Fruit fly (Drosophila melanogaster) whole organism, embryonic: ENCODE data around the gene CG11986.

Experiments used
- Bgb ChIP-seq: fragments of 200-800 bp; sonication (Bioruptor generic); IDR thresholded peaks from 2 replicates; pipeline ENCODE4 v1.3.6; 2022; ENCODE audit warnings: missing biosample characterization, missing genetic modification characterization; ENCODE audit not compliant: partially characterized antibody
- CG1024 ChIP-seq: fragments of 200-800 bp; sonication (Bioruptor generic); IDR thresholded peaks from 2 replicates; pipeline ENCODE4 v1.3.6; 2022; ENCODE audit warnings: missing biosample characterization, missing genetic modification characterization
- CG10959 ChIP-seq: fragments of 200-800 bp; sonication (Bioruptor generic); IDR thresholded peaks from 2 replicates; pipeline ENCODE4 v1.3.6; 2022; ENCODE audit warnings: missing biosample characterization, missing genetic modification characterization
- CG12659 ChIP-seq: fragments of 200-800 bp; sonication (Bioruptor generic); optimal IDR thresholded peaks from 3 replicates; lab custom pipeline; 2017; ENCODE audit warnings: mild to moderate bottlenecking, missing biosample characterization, missing genetic modification reagents, missing genetic modification characterization
- CG14050 ChIP-seq: fragments of 200-800 bp; sonication (Bioruptor generic); IDR thresholded peaks from 3 replicates; pipeline ENCODE4 v1.3.6; 2022; ENCODE audit warnings: missing biosample characterization, missing genetic modification characterization
- CG14860 ChIP-seq: fragments of 200-800 bp; sonication (Bioruptor generic); IDR thresholded peaks from 3 replicates; pipeline ENCODE4 v1.3.6; 2022; ENCODE audit warnings: missing biosample characterization, missing genetic modification characterization; ENCODE audit not compliant: partially characterized antibody
- CG15269 ChIP-seq: fragments of 200-800 bp; sonication (Bioruptor generic); optimal IDR thresholded peaks from 2 replicates; lab custom pipeline; 2018; ENCODE audit warnings: missing biosample characterization, mild to moderate bottlenecking, missing genetic modification characterization, moderate library complexity
- CG1603 ChIP-seq: fragments of 200-800 bp; sonication (Bioruptor generic); optimal IDR thresholded peaks from 2 replicates; lab custom pipeline; 2019; ENCODE audit warnings: missing biosample characterization, mild to moderate bottlenecking, missing genetic modification characterization, moderate library complexity
- CG16779 ChIP-seq: fragments of 200-800 bp; sonication (Bioruptor generic); IDR thresholded peaks from 2 replicates; pipeline ENCODE4 v1.3.6; 2022; ENCODE audit warnings: missing biosample characterization, missing genetic modification characterization
- CG16815 ChIP-seq: fragments of 200-800 bp; sonication (Bioruptor generic); optimal IDR thresholded peaks from 3 replicates; lab custom pipeline; 2017; ENCODE audit warnings: missing biosample characterization, mild to moderate bottlenecking, missing genetic modification characterization
- CG16863 ChIP-seq: fragments of 200-800 bp; sonication (Bioruptor generic); optimal IDR thresholded peaks from 3 replicates; lab custom pipeline; 2016; ENCODE audit warnings: missing biosample characterization, missing genetic modification characterization
- CG17802 ChIP-seq: fragments of 200-800 bp; sonication (Bioruptor generic); optimal IDR thresholded peaks from 2 replicates; lab custom pipeline; 2018; ENCODE audit warnings: missing biosample characterization, mild to moderate bottlenecking, missing genetic modification characterization, moderate library complexity
- CG1792 ChIP-seq: fragments of 200-800 bp; sonication (Bioruptor generic); optimal IDR thresholded peaks from 2 replicates; lab custom pipeline; 2016; ENCODE audit warnings: missing biosample characterization, missing genetic modification characterization
- CG2129 ChIP-seq: fragments of 200-800 bp; sonication (Bioruptor generic); IDR thresholded peaks from 2 replicates; pipeline ENCODE4 v1.3.6; 2022; ENCODE audit warnings: missing biosample characterization, missing genetic modification characterization; ENCODE audit not compliant: partially characterized antibody
- CG31388 ChIP-seq: fragments of 200-800 bp; sonication (Bioruptor generic); optimal IDR thresholded peaks from 2 replicates; lab custom pipeline; 2016; ENCODE audit warnings: missing biosample characterization, missing genetic modification characterization
- CG32532 ChIP-seq: fragments of 200-800 bp; sonication (Bioruptor generic); IDR thresholded peaks from 2 replicates; pipeline ENCODE4 v1.3.6; 2022; ENCODE audit warnings: missing biosample characterization, missing genetic modification characterization
- CG32772 ChIP-seq: fragments of 200-800 bp; sonication (Bioruptor generic); IDR thresholded peaks from 2 replicates; pipeline ENCODE4 v1.3.6; 2022; ENCODE audit warnings: missing biosample characterization, missing genetic modification characterization
- CG43689 ChIP-seq: fragments of 200-800 bp; sonication (Bioruptor generic); IDR thresholded peaks from 2 replicates; pipeline ENCODE4 v1.3.6; 2022; ENCODE audit warnings: missing biosample characterization, missing genetic modification characterization
- CG4404 ChIP-seq: fragments of 200-800 bp; sonication (Bioruptor generic); IDR thresholded peaks from 2 replicates; pipeline ENCODE4 v1.3.6; 2022; ENCODE audit warnings: missing biosample characterization, missing genetic modification characterization
- CG4820 ChIP-seq: fragments of 200-800 bp; sonication (Bioruptor generic); optimal IDR thresholded peaks from 3 replicates; lab custom pipeline; 2016; ENCODE audit warnings: missing biosample characterization, missing genetic modification characterization
- CG7786 ChIP-seq: fragments of 200-800 bp; sonication (Bioruptor generic); optimal IDR thresholded peaks from 2 replicates; lab custom pipeline; 2016; ENCODE audit warnings: missing biosample characterization, missing genetic modification characterization
- CG8089 ChIP-seq: fragments of 200-800 bp; sonication (Bioruptor generic); optimal IDR thresholded peaks from 3 replicates; lab custom pipeline; 2016; ENCODE audit warnings: missing biosample characterization, missing genetic modification characterization
- CG8478 ChIP-seq: fragments of >200 bp; optimal IDR thresholded peaks from 2 replicates; lab custom pipeline; 2018
- E2f2 ChIP-seq: fragments of 200-800 bp; sonication (Bioruptor generic); IDR thresholded peaks from 2 replicates; pipeline ENCODE4 v1.3.6; 2022; ENCODE audit warnings: missing biosample characterization, missing genetic modification characterization
- ERR ChIP-seq: fragments of 200-800 bp; sonication (Bioruptor generic); optimal IDR thresholded peaks from 2 replicates; lab custom pipeline; 2016; ENCODE audit warnings: missing biosample characterization, missing genetic modification characterization
- Fer3 ChIP-seq: fragments of 200-800 bp; sonication (Bioruptor generic); optimal IDR thresholded peaks from 2 replicates; lab custom pipeline; 2018; ENCODE audit warnings: missing biosample characterization, mild to moderate bottlenecking, missing genetic modification characterization, moderate library complexity
- GATAe ChIP-seq: fragments of 200-800 bp; sonication (Bioruptor generic); conservative IDR thresholded peaks from 2 replicates; pipeline ENCODE4 v1.3.6; 2022; ENCODE audit warnings: missing biosample characterization, missing genetic modification characterization
- HLHmδ ChIP-seq: fragments of 200-800 bp; sonication (Bioruptor generic); optimal IDR thresholded peaks from 2 replicates; lab custom pipeline; 2018; ENCODE audit warnings: missing biosample characterization, mild to moderate bottlenecking, missing genetic modification characterization, moderate library complexity
- Hr51 ChIP-seq, 2 experiments: fragments of 200-800 bp; sonication (Bioruptor generic); optimal IDR thresholded peaks; 2 replicates in 1 of 2; 3 replicates in 1 of 2; lab custom pipeline; 2016 to 2018; ENCODE audit warnings: missing biosample characterization in 2 of 2, missing genetic modification characterization in 2 of 2, mild to moderate bottlenecking in 1 of 2, moderate library complexity in 1 of 2
- Hsf ChIP-seq: fragments of 200-800 bp; sonication (Bioruptor generic); optimal IDR thresholded peaks from 3 replicates; lab custom pipeline; 2016; ENCODE audit warnings: missing biosample characterization, missing genetic modification characterization
- Jarid2 ChIP-seq: fragments of 200-800 bp; sonication (Bioruptor generic); optimal IDR thresholded peaks from 3 replicates; lab custom pipeline; 2017; ENCODE audit warnings: mild to moderate bottlenecking, missing biosample characterization, missing genetic modification reagents, missing genetic modification characterization
- NK7.1 ChIP-seq: fragments of 200-800 bp; sonication (Bioruptor generic); optimal IDR thresholded peaks from 3 replicates; lab custom pipeline; 2016; ENCODE audit warnings: missing biosample characterization, missing genetic modification characterization
- PHDP ChIP-seq: fragments of 200-800 bp; sonication (Bioruptor generic); optimal IDR thresholded peaks from 3 replicates; lab custom pipeline; 2018; ENCODE audit warnings: missing biosample characterization, mild to moderate bottlenecking, missing genetic modification characterization, moderate library complexity
- Ptx1 ChIP-seq: fragments of 200-800 bp; sonication (Bioruptor generic); IDR thresholded peaks from 2 replicates; pipeline ENCODE4 v1.3.6; 2022; ENCODE audit warnings: missing biosample characterization, missing genetic modification characterization
- Xrp1 ChIP-seq: fragments of 200-800 bp; sonication (Bioruptor generic); IDR thresholded peaks from 2 replicates; pipeline ENCODE4 v1.3.6; 2022; ENCODE audit warnings: missing biosample characterization, missing genetic modification characterization
- YL-1 ChIP-seq: fragments of 200-800 bp; sonication (Bioruptor generic); optimal IDR thresholded peaks from 3 replicates; lab custom pipeline; 2017; ENCODE audit warnings: missing biosample characterization, mild to moderate bottlenecking, missing genetic modification characterization
- ac ChIP-seq: fragments of 200-800 bp; sonication (Bioruptor generic); optimal IDR thresholded peaks from 3 replicates; lab custom pipeline; 2017; ENCODE audit warnings: missing biosample characterization, mild to moderate bottlenecking, missing genetic modification characterization
- bowl ChIP-seq: fragments of 200-800 bp; sonication (Bioruptor generic); IDR thresholded peaks from 2 replicates; pipeline ENCODE4 v1.3.6; 2022; ENCODE audit warnings: missing biosample characterization, missing genetic modification characterization
- gcm ChIP-seq: fragments of 200-800 bp; sonication (Bioruptor generic); optimal IDR thresholded peaks from 2 replicates; lab custom pipeline; 2019; ENCODE audit warnings: missing biosample characterization, mild to moderate bottlenecking, missing genetic modification characterization, moderate library complexity
- gem ChIP-seq: fragments of 200-800 bp; sonication (Bioruptor generic); optimal IDR thresholded peaks from 2 replicates; lab custom pipeline; 2019; ENCODE audit warnings: missing biosample characterization, mild to moderate bottlenecking, missing genetic modification characterization, moderate library complexity
- grn ChIP-seq: fragments of 200-800 bp; sonication (Bioruptor generic); optimal IDR thresholded peaks from 3 replicates; lab custom pipeline; 2017; ENCODE audit warnings: missing biosample characterization, missing genetic modification characterization
- her ChIP-seq: fragments of 200-800 bp; sonication (Bioruptor generic); optimal IDR thresholded peaks from 2 replicates; lab custom pipeline; 2016; ENCODE audit warnings: missing biosample characterization, missing genetic modification characterization
- jigr1 ChIP-seq: fragments of 200-800 bp; sonication (Bioruptor generic); IDR thresholded peaks from 3 replicates; pipeline ENCODE4 v1.3.6; 2022; ENCODE audit warnings: missing biosample characterization, missing genetic modification characterization
- kah ChIP-seq: fragments of 200-800 bp; sonication (Bioruptor generic); optimal IDR thresholded peaks from 2 replicates; lab custom pipeline; 2018; ENCODE audit warnings: missing biosample characterization, mild to moderate bottlenecking, missing genetic modification characterization
- pb ChIP-seq: fragments of 200-800 bp; sonication (Bioruptor generic); optimal IDR thresholded peaks from 3 replicates; lab custom pipeline; 2016; ENCODE audit warnings: missing biosample characterization, missing genetic modification characterization
- pnt ChIP-seq: fragments of 200-800 bp; sonication (Bioruptor generic); optimal IDR thresholded peaks from 3 replicates; lab custom pipeline; 2016; ENCODE audit warnings: missing biosample characterization, missing genetic modification characterization
- sens ChIP-seq: fragments of 200-800 bp; sonication (Bioruptor generic); peaks from one replicate; lab custom pipeline; 2016; ENCODE audit warnings: missing biosample characterization, missing genetic modification characterization
- sob ChIP-seq: fragments of 200-800 bp; sonication (Bioruptor generic); IDR thresholded peaks from 2 replicates; pipeline ENCODE4 v1.3.6; 2022; ENCODE audit warnings: missing biosample characterization, missing genetic modification characterization
- stwl ChIP-seq: fragments of 200-800 bp; sonication (Bioruptor generic); optimal IDR thresholded peaks from 3 replicates; lab custom pipeline; 2018; ENCODE audit warnings: missing biosample characterization, mild to moderate bottlenecking, missing genetic modification characterization, moderate library complexity
- tio ChIP-seq: fragments of 200-800 bp; sonication (Bioruptor generic); optimal IDR thresholded peaks from 2 replicates; lab custom pipeline; 2017; ENCODE audit warnings: missing biosample characterization, missing genetic modification characterization, inconsistent platforms
- trem ChIP-seq: fragments of 200-800 bp; optimal IDR thresholded peaks from 3 replicates; lab custom pipeline; 2019; ENCODE audit warnings: missing biosample characterization, mild to moderate bottlenecking, missing genetic modification characterization, moderate library complexity
- tx ChIP-seq: fragments of 200-800 bp; sonication (Bioruptor generic); optimal IDR thresholded peaks from 2 replicates; lab custom pipeline; 2016; ENCODE audit warnings: missing biosample characterization, missing genetic modification characterization
- zfh1 ChIP-seq: fragments of 200-800 bp; sonication (Bioruptor generic); IDR thresholded peaks from 3 replicates; pipeline ENCODE4 v1.3.6; 2022; ENCODE audit warnings: missing biosample characterization, missing genetic modification characterization

The CG11986 gene

DNA sequence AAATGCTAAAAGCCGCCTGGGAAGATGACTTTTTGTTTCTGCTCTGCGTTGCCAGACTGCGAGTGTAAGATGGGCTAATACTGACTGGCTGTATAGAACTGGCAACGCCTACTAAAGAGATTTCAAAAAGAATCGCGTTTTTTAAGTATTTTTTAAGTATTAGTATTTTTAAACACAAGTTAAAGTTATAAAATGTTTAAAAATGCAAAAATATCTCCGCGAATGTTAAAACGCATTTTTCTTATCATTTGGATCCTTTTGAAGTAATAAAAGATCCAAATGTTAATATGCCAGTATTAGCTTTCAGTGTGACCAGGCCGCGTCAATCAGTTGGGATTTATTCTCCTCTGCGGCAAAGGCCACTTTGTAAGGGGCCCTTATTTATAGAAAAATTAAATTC is 9.1 kb upstream of the CG11986 start, which contains the start of the genes Prosbeta3 and Iru (continued):
- no peak for TF ChIP-seq sob (GFP tag; lab: Robert Waterston, UW)
- no peak for TF ChIP-seq her (GFP tag; lab: Kevin White, UChicago)
- no peak for TF ChIP-seq NK7.1 (GFP tag; lab: Kevin White, UChicago)
- no peak for TF ChIP-seq CG4404 (GFP tag; lab: Robert Waterston, UW)
- TF ChIP-seq CG43689 (GFP tag; lab: Robert Waterston, UW) = no peak
- TF ChIP-seq CG10959 (GFP tag; lab: Robert Waterston, UW) = no peak
- TF ChIP-seq CG1603 (tag; lab: Kevin White, UChicago) = peak; percentile 12
- TF ChIP-seq E2f2 (GFP tag; lab: Robert Waterston, UW) = peak; percentile 66
- no peak for TF ChIP-seq CG16815 (GFP tag; lab: Kevin White, UChicago)
- no peak for TF ChIP-seq tio (GFP tag; lab: Kevin White, UChicago)
- no peak for TF ChIP-seq ERR
- no peak for TF ChIP-seq pnt
- no peak for TF ChIP-seq CG17802 (tag; lab: Kevin White, UChicago)
- TF ChIP-seq CG4820 (GFP tag; lab: Kevin White, UChicago) = no peak
- no peak for TF ChIP-seq CG8089 (GFP tag; lab: Kevin White, UChicago)
- no peak for TF ChIP-seq CG14050 (GFP tag; lab: Robert Waterston, UW)
- TF ChIP-seq CG16779 (GFP tag; lab: Robert Waterston, UW) = no peak
- TF ChIP-seq Xrp1 (GFP tag; lab: Robert Waterston, UW) = no peak
- TF ChIP-seq Fer3 = no peak
- no peak for TF ChIP-seq Bgb (GFP tag; lab: Robert Waterston, UW)
- TF ChIP-seq zfh1 = no peak
- no peak for TF ChIP-seq CG7786 (GFP tag; lab: Kevin White, UChicago)
- TF ChIP-seq Hr51 (GFP tag; optimal IDR thresholded peaks at IDR 0.05; lab: Kevin White, UChicago) = no peak
- no peak for TF ChIP-seq CG16863 (GFP tag; lab: Kevin White, UChicago)
- no peak for TF ChIP-seq Hsf
- no peak for TF ChIP-seq HLHmδ
- TF ChIP-seq CG14860 (GFP tag; lab: Robert Waterston, UW) = no peak
- peak; percentile 73 for TF ChIP-seq stwl (tag; lab: Kevin White, UChicago)
- peak; percentile 86 for TF ChIP-seq sens (GFP tag; lab: Kevin White, UChicago)
- TF ChIP-seq tx (GFP tag; lab: Kevin White, UChicago) = no peak
- no peak for TF ChIP-seq jigr1
- no peak for TF ChIP-seq CG31388 (GFP tag; lab: Kevin White, UChicago)
- TF ChIP-seq bowl (GFP tag; lab: Robert Waterston, UW) = no peak
- TF ChIP-seq CG8478 (lab: Kevin White, UChicago) = no peak
- no peak for TF ChIP-seq Jarid2 (GFP tag; lab: Kevin White, UChicago)
- TF ChIP-seq CG15269 = no peak
- TF ChIP-seq trem = peak; percentile 78
- TF ChIP-seq gem = no peak
- TF ChIP-seq GATAe = no peak
- peak; percentile 81 for TF ChIP-seq CG12659 (GFP tag; lab: Kevin White, UChicago)
- TF ChIP-seq CG32532 (GFP tag; lab: Robert Waterston, UW) = no peak
- no peak for TF ChIP-seq CG1024 (GFP tag; lab: Robert Waterston, UW)
- no peak for TF ChIP-seq pb (GFP tag; lab: Kevin White, UChicago)
- TF ChIP-seq CG1792 = no peak
- TF ChIP-seq gcm = no peak
- TF ChIP-seq YL-1 (GFP tag; lab: Kevin White, UChicago) = peak; percentile 72
- TF ChIP-seq CG32772 = no peak
- no peak for TF ChIP-seq ac
- TF ChIP-seq kah (GFP tag; lab: Kevin White, UChicago) = no peak
- no peak for TF ChIP-seq CG2129 (GFP tag; lab: Robert Waterston, UW)
- no peak for TF ChIP-seq Ptx1 (GFP tag; lab: Robert Waterston, UW)
- no peak for TF ChIP-seq PHDP
- no peak for TF ChIP-seq grn (GFP tag; lab: Kevin White, UChicago)
